Fruit fly (Drosophila melanogaster): Measurements from ENCODE around the gene CG3036.

DNA sequence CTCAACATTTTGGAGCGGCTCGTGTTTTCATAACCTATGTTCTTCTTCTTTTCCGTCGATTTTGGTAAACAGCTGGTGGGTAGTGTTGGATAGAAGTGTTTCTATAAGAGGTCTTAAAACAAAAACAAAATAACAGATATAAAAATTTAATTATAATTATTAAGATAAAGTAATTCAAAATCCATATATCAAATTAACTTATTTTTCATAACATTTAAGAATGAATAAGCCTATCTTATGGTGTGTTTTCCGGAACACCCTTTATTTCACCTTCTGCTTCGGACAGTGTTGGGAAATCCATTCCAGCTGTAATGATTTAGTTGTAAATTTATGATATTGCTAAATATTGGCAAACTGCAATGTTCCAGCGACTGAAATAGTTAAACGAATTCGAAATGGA is 41.6 kb upstream of the CG3036 start, which contains the start of the genes mRpS2 and Mon1:
- TF ChIP-seq CTCF (optimal IDR thresholded peaks at IDR 0.05) (no peak), CG8478 (optimal IDR thresholded peaks at IDR 0.05) (no peak)

Data from S2 (cell line).